Fruit fly (Drosophila melanogaster) whole organism, embryonic: ENCODE measurements around the gene Cyp4d1.
A peak's percentile ranks its signal among the peaks of the same experiment; 100 is the strongest.

Source experiments
- Abd-B ChIP-seq: fragments of 200-800 bp; sonication (Bioruptor generic); optimal IDR thresholded peaks from 2 replicates; lab custom pipeline; 2018; ENCODE audit warnings: missing biosample characterization, mild to moderate bottlenecking, missing genetic modification characterization, moderate library complexity
- Adf1 ChIP-seq: fragments of 200-800 bp; sonication (Bioruptor generic); IDR thresholded peaks from 2 replicates; pipeline ENCODE4 v1.3.6; 2022; ENCODE audit warnings: missing biosample characterization, missing genetic modification characterization
- CG11723 ChIP-seq: fragments of 200-800 bp; sonication (Bioruptor generic); optimal IDR thresholded peaks from 2 replicates; lab custom pipeline; 2017; ENCODE audit warnings: missing biosample characterization, mild to moderate bottlenecking, missing genetic modification characterization
- CG15073 ChIP-seq: fragments of 200-800 bp; sonication (Bioruptor generic); optimal IDR thresholded peaks from 2 replicates; lab custom pipeline; 2016; ENCODE audit warnings: missing biosample characterization, missing genetic modification characterization
- CG15601 ChIP-seq: fragments of 200-800 bp; sonication (Bioruptor generic); optimal IDR thresholded peaks from 3 replicates; lab custom pipeline; 2019; ENCODE audit warnings: missing biosample characterization, mild to moderate bottlenecking, missing genetic modification characterization, moderate library complexity
- CG31441 ChIP-seq: fragments of 200-800 bp; sonication (Bioruptor generic); IDR thresholded peaks from 2 replicates; pipeline ENCODE4 v1.3.6; 2022; ENCODE audit warnings: missing biosample characterization, missing genetic modification characterization
- CG3407 ChIP-seq: fragments of 200-800 bp; sonication (Bioruptor generic); optimal IDR thresholded peaks from 2 replicates; lab custom pipeline; 2018; ENCODE audit warnings: missing biosample characterization, mild to moderate bottlenecking, missing genetic modification characterization
- CG4282 ChIP-seq: fragments of 200-800 bp; sonication (Bioruptor generic); optimal IDR thresholded peaks from 2 replicates; lab custom pipeline; 2016; ENCODE audit warnings: missing biosample characterization, missing genetic modification characterization
- CG4404 ChIP-seq: fragments of 200-800 bp; sonication (Bioruptor generic); IDR thresholded peaks from 2 replicates; pipeline ENCODE4 v1.3.6; 2022; ENCODE audit warnings: missing biosample characterization, missing genetic modification characterization
- CG4820 ChIP-seq: fragments of 200-800 bp; sonication (Bioruptor generic); optimal IDR thresholded peaks from 3 replicates; lab custom pipeline; 2016; ENCODE audit warnings: missing biosample characterization, missing genetic modification characterization
- CG6272 ChIP-seq: fragments of 200-800 bp; sonication (Bioruptor generic); IDR thresholded peaks from 2 replicates; pipeline ENCODE4 v1.3.6; 2022; ENCODE audit warnings: missing biosample characterization, missing genetic modification characterization
- CG7372 ChIP-seq: fragments of 200-800 bp; sonication (Bioruptor generic); IDR thresholded peaks from 2 replicates; pipeline ENCODE4 v1.3.6; 2022; ENCODE audit warnings: missing biosample characterization, missing genetic modification characterization
- CG7745 ChIP-seq: fragments of 200-800 bp; sonication (Bioruptor generic); optimal IDR thresholded peaks from 2 replicates; lab custom pipeline; 2018; ENCODE audit warnings: missing biosample characterization, mild to moderate bottlenecking, missing genetic modification characterization, moderate library complexity
- CG8924 ChIP-seq: fragments of 200-800 bp; optimal IDR thresholded peaks from 3 replicates; lab custom pipeline; 2019; ENCODE audit warnings: missing biosample characterization, mild to moderate bottlenecking, missing genetic modification characterization, moderate library complexity
- CTCF ChIP-seq: fragments of 200-800 bp; sonication (Bioruptor generic); optimal IDR thresholded peaks from 2 replicates; lab custom pipeline; 2017; ENCODE audit warnings: missing biosample characterization, mild to moderate bottlenecking, missing genetic modification characterization, moderate library complexity
- CkIIα-i1 ChIP-seq: fragments of 200-800 bp; sonication (Bioruptor generic); IDR thresholded peaks from 2 replicates; pipeline ENCODE4 v1.3.6; 2022; ENCODE audit warnings: missing biosample characterization, missing genetic modification characterization
- Dbx ChIP-seq: fragments of 200-800 bp; sonication (Bioruptor generic); IDR thresholded peaks from 3 replicates; pipeline ENCODE4 v1.3.6; 2022; ENCODE audit warnings: missing biosample characterization, missing genetic modification characterization
- Dll ChIP-seq: fragments of 200-800 bp; sonication (Bioruptor generic); IDR thresholded peaks from 4 replicates; pipeline ENCODE4 v1.3.6; 2022; ENCODE audit warnings: missing biosample characterization, missing genetic modification characterization; ENCODE audit not compliant: partially characterized antibody
- Doc3 ChIP-seq: fragments of 200-800 bp; sonication (Bioruptor generic); IDR thresholded peaks from 3 replicates; pipeline ENCODE4 v1.3.6; 2022; ENCODE audit warnings: missing biosample characterization, missing genetic modification characterization; ENCODE audit not compliant: partially characterized antibody
- Ets97D ChIP-seq: fragments of 200-800 bp; sonication (Bioruptor generic); optimal IDR thresholded peaks from 3 replicates; lab custom pipeline; 2016; ENCODE audit warnings: missing biosample characterization, missing genetic modification characterization
- GATAe ChIP-seq: fragments of 200-800 bp; sonication (Bioruptor generic); conservative IDR thresholded peaks from 2 replicates; pipeline ENCODE4 v1.3.6; 2022; ENCODE audit warnings: missing biosample characterization, missing genetic modification characterization
- Gsc ChIP-seq: fragments of 200-800 bp; sonication (Bioruptor generic); IDR thresholded peaks from 2 replicates; pipeline ENCODE4 v1.3.6; 2022; ENCODE audit warnings: missing biosample characterization, missing genetic modification characterization
- HLHmδ ChIP-seq: fragments of 200-800 bp; sonication (Bioruptor generic); optimal IDR thresholded peaks from 2 replicates; lab custom pipeline; 2018; ENCODE audit warnings: missing biosample characterization, mild to moderate bottlenecking, missing genetic modification characterization, moderate library complexity
- HmgZ ChIP-seq: fragments of 200-800 bp; sonication (Bioruptor generic); optimal IDR thresholded peaks from 2 replicates; lab custom pipeline; 2018; ENCODE audit warnings: missing biosample characterization, mild to moderate bottlenecking, missing genetic modification characterization
- Optix ChIP-seq: fragments of 200-800 bp; sonication (Bioruptor generic); IDR thresholded peaks from 3 replicates; pipeline ENCODE4 v1.3.6; 2022; ENCODE audit warnings: missing biosample characterization, missing genetic modification characterization
- Ravus ChIP-seq: fragments of 200-800 bp; sonication (Bioruptor generic); IDR thresholded peaks from 2 replicates; pipeline ENCODE4 v1.3.6; 2022; ENCODE audit warnings: missing biosample characterization, missing genetic modification characterization
- YL-1 ChIP-seq: fragments of 200-800 bp; sonication (Bioruptor generic); optimal IDR thresholded peaks from 3 replicates; lab custom pipeline; 2017; ENCODE audit warnings: missing biosample characterization, mild to moderate bottlenecking, missing genetic modification characterization
- amos ChIP-seq: fragments of 200-800 bp; sonication (Bioruptor generic); IDR thresholded peaks from 2 replicates; pipeline ENCODE4 v1.3.6; 2022; ENCODE audit warnings: missing biosample characterization, missing genetic modification characterization; ENCODE audit not compliant: partially characterized antibody
- bsh ChIP-seq, 2 experiments: fragments of 200-800 bp; sonication (Bioruptor generic); optimal IDR thresholded peaks; 2 replicates each; lab custom pipeline; 2017 to 2018; ENCODE audit warnings: mild to moderate bottlenecking in 2 of 2, missing biosample characterization in 2 of 2, missing genetic modification characterization in 2 of 2, moderate library complexity in 1 of 2
- crol ChIP-seq: fragments of 200-800 bp; sonication (Bioruptor generic); IDR thresholded peaks from 2 replicates; pipeline ENCODE4 v1.3.6; 2022; ENCODE audit warnings: missing biosample characterization, missing genetic modification characterization
- danr ChIP-seq: fragments of 200-800 bp; sonication (Bioruptor generic); IDR thresholded peaks from 2 replicates; pipeline ENCODE4 v1.3.6; 2022; ENCODE audit warnings: missing biosample characterization, missing genetic modification characterization
- dimm ChIP-seq: fragments of 200-800 bp; sonication (Bioruptor generic); IDR thresholded peaks from 2 replicates; pipeline ENCODE4 v1.3.6; 2022; ENCODE audit warnings: missing biosample characterization, missing genetic modification characterization
- dmrt99B ChIP-seq: fragments of 200-800 bp; sonication (Bioruptor generic); optimal IDR thresholded peaks from 2 replicates; lab custom pipeline; 2018; ENCODE audit warnings: missing biosample characterization, mild to moderate bottlenecking, missing genetic modification characterization, moderate library complexity
- en ChIP-seq: fragments of 200-800 bp; sonication (Bioruptor generic); optimal IDR thresholded peaks from 2 replicates; lab custom pipeline; 2016; ENCODE audit warnings: missing biosample characterization, missing genetic modification characterization
- fu2 ChIP-seq: fragments of 200-800 bp; sonication (Bioruptor generic); optimal IDR thresholded peaks from 2 replicates; lab custom pipeline; 2016; ENCODE audit warnings: missing biosample characterization, missing genetic modification characterization
- gcm2 ChIP-seq: fragments of 200-800 bp; sonication (Bioruptor generic); optimal IDR thresholded peaks from 2 replicates; lab custom pipeline; 2016; ENCODE audit warnings: missing biosample characterization, missing genetic modification characterization
- gfzf ChIP-seq: fragments of 200-800 bp; sonication (Bioruptor generic); optimal IDR thresholded peaks from 2 replicates; lab custom pipeline; 2016; ENCODE audit warnings: missing biosample characterization, mild to moderate bottlenecking, missing genetic modification characterization, moderate library complexity
- gsb-n ChIP-seq: fragments of 200-800 bp; sonication (Bioruptor generic); optimal IDR thresholded peaks from 3 replicates; lab custom pipeline; 2018; ENCODE audit warnings: missing biosample characterization, mild to moderate bottlenecking, missing genetic modification characterization
- hb ChIP-seq: fragments of 200-800 bp; sonication (Bioruptor generic); IDR thresholded peaks from 3 replicates; pipeline ENCODE4 v1.3.6; 2022; ENCODE audit warnings: missing biosample characterization, missing genetic modification characterization; ENCODE audit not compliant: partially characterized antibody
- hkb ChIP-seq, 2 experiments: fragments of 200-800 bp in 1 of 2; fragments of >200 bp in 1 of 2; sonication (Bioruptor generic) in 1 of 2; IDR thresholded peaks in 1 of 2; optimal IDR thresholded peaks in 1 of 2; 2 replicates each; pipeline versions ENCODE4 v1.3.6 to Lab custom; 2017 to 2022; ENCODE audit warnings: missing biosample characterization in 1 of 2, missing genetic modification characterization in 1 of 2
- ken ChIP-seq: fragments of 200-800 bp; sonication (Bioruptor generic); IDR thresholded peaks from 3 replicates; pipeline ENCODE4 v1.3.6; 2022; ENCODE audit warnings: missing biosample characterization, missing genetic modification characterization
- lilli ChIP-seq: fragments of 200-800 bp; sonication (Bioruptor generic); optimal IDR thresholded peaks from 3 replicates; lab custom pipeline; 2016; ENCODE audit warnings: missing biosample characterization, missing genetic modification characterization
- mirr ChIP-seq: fragments of 200-800 bp; sonication (Bioruptor generic); optimal IDR thresholded peaks from 3 replicates; lab custom pipeline; 2018; ENCODE audit warnings: missing biosample characterization, mild to moderate bottlenecking, missing genetic modification characterization
- onecut ChIP-seq: fragments of 200-800 bp; sonication (Bioruptor generic); IDR thresholded peaks from 2 replicates; pipeline ENCODE4 v1.3.6; 2022; ENCODE audit warnings: missing biosample characterization, missing genetic modification characterization
- phol ChIP-seq: fragments of 200-800 bp; sonication (Bioruptor generic); optimal IDR thresholded peaks from 3 replicates; lab custom pipeline; 2018; ENCODE audit warnings: missing biosample characterization, mild to moderate bottlenecking, missing genetic modification characterization, moderate library complexity
- pnt ChIP-seq: fragments of 200-800 bp; sonication (Bioruptor generic); optimal IDR thresholded peaks from 3 replicates; lab custom pipeline; 2016; ENCODE audit warnings: missing biosample characterization, missing genetic modification characterization
- repo ChIP-seq: fragments of 200-800 bp; sonication (Bioruptor generic); optimal IDR thresholded peaks from 2 replicates; lab custom pipeline; 2016; ENCODE audit warnings: missing biosample characterization, missing genetic modification characterization
- seq ChIP-seq: fragments of 200-800 bp; sonication (Bioruptor generic); IDR thresholded peaks from 2 replicates; pipeline ENCODE4 v1.3.6; 2022; ENCODE audit warnings: missing biosample characterization, missing genetic modification characterization
- slbo ChIP-seq: fragments of 200-800 bp; sonication (Bioruptor generic); IDR thresholded peaks from 2 replicates; pipeline ENCODE4 v1.3.6; 2022; ENCODE audit warnings: missing biosample characterization, missing genetic modification characterization
- slou ChIP-seq: fragments of 200-800 bp; sonication (Bioruptor generic); optimal IDR thresholded peaks from 3 replicates; lab custom pipeline; 2016; ENCODE audit warnings: missing biosample characterization, missing genetic modification characterization
- vfl ChIP-seq: fragments of 200-800 bp; sonication (Bioruptor generic); optimal IDR thresholded peaks from 2 replicates; lab custom pipeline; 2016; ENCODE audit warnings: missing biosample characterization, missing genetic modification characterization
- vnd ChIP-seq: fragments of 200-800 bp; sonication (Bioruptor generic); IDR thresholded peaks from 3 replicates; pipeline ENCODE4 v1.3.6; 2022; ENCODE audit warnings: missing biosample characterization, missing genetic modification characterization; ENCODE audit not compliant: partially characterized antibody

Gene Cyp4d1

DNA sequence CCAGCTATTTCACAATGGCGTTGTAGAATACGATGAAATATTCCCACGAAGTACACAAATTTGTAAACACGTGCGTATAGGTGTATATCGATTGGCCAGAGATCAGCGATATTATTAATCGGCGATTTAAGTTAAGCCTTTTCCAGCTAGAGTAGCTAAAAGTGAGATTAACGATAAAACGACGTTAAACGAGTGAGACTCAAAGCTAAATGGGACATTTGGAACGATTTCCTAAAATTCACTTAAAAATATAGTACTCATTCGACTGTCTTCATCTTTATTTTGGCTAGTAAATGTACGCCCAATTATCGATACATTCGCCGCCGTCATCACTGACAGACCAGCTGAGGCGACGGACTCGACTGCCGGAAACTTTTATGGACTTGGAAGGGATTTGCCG is 22.6 kb upstream of the Cyp4d1 start, which contains the start of the genes Nmd3 and CG17776 (continued):
- TF ChIP-seq CTCF (GFP tag; lab: Kevin White, UChicago) = no peak
- TF ChIP-seq Ravus (GFP tag; lab: Robert Waterston, UW) = no peak
- peak; percentile 58; the same call in 1 of the 3 replicates for TF ChIP-seq Doc3
- no peak for TF ChIP-seq HLHmδ (GFP tag; lab: Kevin White, UChicago)
- TF ChIP-seq lilli (GFP tag; lab: Kevin White, UChicago) = no peak
- TF ChIP-seq CG31441 (GFP tag; lab: Robert Waterston, UW) = no peak
- no peak for TF ChIP-seq gsb-n (tag; lab: Kevin White, UChicago)
- TF ChIP-seq repo (GFP tag; lab: Kevin White, UChicago) = no peak
- TF ChIP-seq gcm2 (GFP tag; lab: Kevin White, UChicago) = no peak
- TF ChIP-seq seq = no peak
- TF ChIP-seq Dbx = peak; percentile 36; the same call in 1 of the 3 replicates
- TF ChIP-seq danr (GFP tag; lab: Robert Waterston, UW) = no peak
- TF ChIP-seq ken = no peak
- TF ChIP-seq Adf1 (GFP tag; lab: Robert Waterston, UW) = no peak
- no peak for TF ChIP-seq CkIIα-i1 (GFP tag; lab: Robert Waterston, UW)
- peak; percentile 39 for TF ChIP-seq phol (tag; lab: Kevin White, UChicago)
- no peak for TF ChIP-seq crol (GFP tag; lab: Robert Waterston, UW)
- no peak for TF ChIP-seq CG15073
- TF ChIP-seq CG7745 = no peak
- peak; percentile 60 for TF ChIP-seq HmgZ (tag; lab: Kevin White, UChicago)
- TF ChIP-seq hkb (optimal IDR thresholded peaks at IDR 0.05; lab: Kevin White, UChicago) = no peak
- no peak for TF ChIP-seq hkb (GFP tag; IDR thresholded peaks at IDR 0.05; lab: Robert Waterston, UW)
- 0 out of 2 replicates have a peak, but pooled peaks have one; percentile 6 for TF ChIP-seq onecut (GFP tag; lab: Robert Waterston, UW)
- TF ChIP-seq amos (GFP tag; lab: Robert Waterston, UW) = peak; percentile 47; the same call in 1 of the 2 replicates
- TF ChIP-seq CG6272 = no peak
- no peak for TF ChIP-seq en (GFP tag; lab: Kevin White, UChicago)
- no peak for TF ChIP-seq CG4820 (GFP tag; lab: Kevin White, UChicago)
- no peak for TF ChIP-seq Optix (GFP tag; lab: Robert Waterston, UW)
- TF ChIP-seq Gsc (GFP tag; lab: Robert Waterston, UW) = no peak
- TF ChIP-seq dmrt99B (tag; lab: Kevin White, UChicago) = no peak
- TF ChIP-seq hb = peak; percentile 80
- no peak for TF ChIP-seq vfl (GFP tag; lab: Kevin White, UChicago)
- no peak for TF ChIP-seq fu2 (GFP tag; lab: Kevin White, UChicago)
- TF ChIP-seq gfzf (GFP tag; lab: Kevin White, UChicago) = peak; percentile 6
- TF ChIP-seq CG4404 (GFP tag; lab: Robert Waterston, UW) = no peak
- peak; percentile 83 for TF ChIP-seq vnd (GFP tag; lab: Robert Waterston, UW)
- TF ChIP-seq CG7372 (GFP tag; lab: Robert Waterston, UW) = no peak
- TF ChIP-seq slou (GFP tag; lab: Kevin White, UChicago) = no peak
- no peak for TF ChIP-seq CG11723 (GFP tag; lab: Kevin White, UChicago)
- no peak for TF ChIP-seq CG4282 (GFP tag; lab: Kevin White, UChicago)
- peak; percentile 38 for TF ChIP-seq Ets97D (GFP tag; lab: Kevin White, UChicago)
- no peak for TF ChIP-seq GATAe (GFP tag; lab: Robert Waterston, UW)
- peak; percentile 79 for TF ChIP-seq Dll (GFP tag; lab: Robert Waterston, UW)
- TF ChIP-seq slbo (GFP tag; lab: Robert Waterston, UW) = no peak
- TF ChIP-seq dimm (GFP tag; lab: Robert Waterston, UW) = no peak
- no peak for TF ChIP-seq Abd-B (GFP tag; lab: Kevin White, UChicago)
- TF ChIP-seq CG15601 (tag; lab: Kevin White, UChicago) = no peak
- TF ChIP-seq pnt = no peak
- TF ChIP-seq bsh (GFP tag; optimal IDR thresholded peaks at IDR 0.05; lab: Kevin White, UChicago) = no peak
- TF ChIP-seq CG3407 (GFP tag; lab: Kevin White, UChicago) = no peak
- no peak for TF ChIP-seq CG8924 (tag; lab: Kevin White, UChicago)
- peak; percentile 46 for TF ChIP-seq YL-1 (GFP tag; lab: Kevin White, UChicago)
- TF ChIP-seq mirr = no peak
